Worm (Caenorhabditis elegans) whole organism, L3 larva: ENCODE results near the gene cyp-34A7.

ENCODE experiments used
- ZK546.5 ChIP-seq: sonication (generic microtip); optimal IDR thresholded peaks from 2 replicates; lab custom pipeline; 2017; ENCODE audit warnings: missing biosample characterization, missing genetic modification characterization
- ceh-16 ChIP-seq: sonication (generic microtip); optimal IDR thresholded peaks from 2 replicates; lab custom pipeline; 2017; ENCODE audit warnings: missing biosample characterization, missing genetic modification characterization
- lin-39 ChIP-seq: fragments of 150-350 bp; optimal IDR thresholded peaks from 2 replicates; lab custom pipeline; 2018; ENCODE audit warnings: missing biosample characterization, missing genetic modification reagents, missing genetic modification characterization
- nhr-237 ChIP-seq: fragments of 150-350 bp; optimal IDR thresholded peaks from 2 replicates; lab custom pipeline; 2014; ENCODE audit warnings: missing biosample characterization, missing genetic modification characterization
- pha-4 ChIP-seq: fragments of 150-350 bp; optimal IDR thresholded peaks from 2 replicates; lab custom pipeline; 2014; ENCODE audit warnings: missing biosample characterization, missing genetic modification reagents, missing genetic modification characterization

DNA sequence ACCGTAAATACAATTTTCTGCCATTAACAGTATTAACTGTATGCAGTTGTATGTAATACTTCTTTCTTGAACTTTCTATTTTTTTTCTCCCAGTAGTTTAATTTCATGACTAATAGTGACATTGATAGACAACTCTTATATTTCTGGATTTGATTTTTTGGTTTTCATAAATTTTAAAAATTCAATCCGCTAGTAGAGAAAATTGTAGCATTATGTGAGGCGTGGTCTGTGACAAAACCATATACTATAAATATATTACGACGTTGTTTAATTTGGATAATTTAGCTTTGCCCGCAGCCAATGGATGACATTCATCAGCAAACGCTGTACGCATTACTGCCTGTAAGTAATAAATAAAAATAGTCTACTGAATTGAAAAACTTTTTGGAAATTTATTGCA, 34.5 kb downstream of the cyp-34A7 start, which contains the start of gene srx-64:
- TF ChIP-seq lin-39 (no peak), nhr-237 (tag; lab: Kevin White, UChicago) (no peak), ceh-16 (tag; lab: Kevin White, UChicago) (no peak), ZK546.5 (tag; lab: Kevin White, UChicago) (no peak), pha-4 (no peak)
